Worm (Caenorhabditis elegans) whole organism, young adult: ENCODE results near the gene nphp-4.

Experiments
- B0336.3 ChIP-seq: fragments of 200-800 bp; sonication (Bioruptor generic); IDR thresholded peaks from 2 replicates; pipeline ENCODE4 v1.3.6; 2022; ENCODE audit warnings: missing genetic modification characterization, missing compliant biosample characterization
- C17E4.6 ChIP-seq: fragments of 200-800 bp; sonication (Bioruptor generic); IDR thresholded peaks from 2 replicates; pipeline ENCODE4 v1.3.6; 2022; ENCODE audit warnings: missing genetic modification reagents, missing genetic modification characterization, missing compliant biosample characterization
- F37B4.10 ChIP-seq: fragments of 200-800 bp; sonication (Bioruptor generic); IDR thresholded peaks from 2 replicates; pipeline ENCODE4 v1.3.6; 2022; ENCODE audit warnings: missing genetic modification characterization, missing compliant biosample characterization
- K11D2.4 ChIP-seq: fragments of 200-800 bp; sonication (Bioruptor generic); IDR thresholded peaks from 2 replicates; pipeline ENCODE4 v1.3.6; 2022; ENCODE audit warnings: missing genetic modification reagents, missing genetic modification characterization, missing compliant biosample characterization
- Y56A3A.18 ChIP-seq: fragments of 200-800 bp; sonication (Bioruptor generic); IDR thresholded peaks from 2 replicates; pipeline ENCODE4 v1.3.6; 2022; ENCODE audit warnings: missing genetic modification reagents, missing genetic modification characterization, missing compliant biosample characterization
- Y67H2A.10 ChIP-seq: fragments of 200-800 bp; sonication (Bioruptor generic); conservative IDR thresholded peaks from 2 replicates; pipeline ENCODE4 v1.3.6; 2022; ENCODE audit warnings: missing genetic modification reagents, missing genetic modification characterization, missing compliant biosample characterization
- akir-1 ChIP-seq: fragments of 200-800 bp; sonication (Bioruptor generic); optimal IDR thresholded peaks from 2 replicates; lab custom pipeline; 2018; ENCODE audit warnings: mild to moderate bottlenecking, missing genetic modification characterization, moderate library complexity, missing compliant biosample characterization
- atf-7 ChIP-seq: sonication (generic microtip); optimal IDR thresholded peaks from 2 replicates; lab custom pipeline; 2017; ENCODE audit warnings: mild to moderate bottlenecking, missing genetic modification characterization, missing compliant biosample characterization
- bed-2 ChIP-seq: fragments of 200-800 bp; sonication (Bioruptor generic); IDR thresholded peaks from 2 replicates; pipeline ENCODE4 v1.3.6; 2022; ENCODE audit warnings: missing genetic modification reagents, missing genetic modification characterization, missing compliant biosample characterization
- ceh-40 ChIP-seq: fragments of 200-800 bp; sonication (Bioruptor generic); IDR thresholded peaks from 2 replicates; pipeline ENCODE4 v1.3.6; 2022; ENCODE audit warnings: missing genetic modification characterization, missing compliant biosample characterization
- ceh-58 ChIP-seq: fragments of 200-800 bp; sonication (Bioruptor generic); IDR thresholded peaks from 2 replicates; pipeline ENCODE4 v1.3.6; 2022; ENCODE audit warnings: missing genetic modification characterization, missing compliant biosample characterization
- dpl-1 ChIP-seq: fragments of 150-350 bp; optimal IDR thresholded peaks from 2 replicates; lab custom pipeline; 2014; ENCODE audit warnings: missing biosample characterization, missing genetic modification reagents, missing genetic modification characterization
- egl-18 ChIP-seq: fragments of 200-800 bp; sonication (Bioruptor generic); IDR thresholded peaks from 2 replicates; pipeline ENCODE4 v1.3.6; 2022; ENCODE audit warnings: missing genetic modification reagents, missing genetic modification characterization, missing compliant biosample characterization
- ets-4 ChIP-seq: fragments of 200-800 bp; sonication (Bioruptor generic); optimal IDR thresholded peaks from 2 replicates; lab custom pipeline; 2018; ENCODE audit warnings: mild to moderate bottlenecking, missing genetic modification characterization, missing compliant biosample characterization
- hmg-1.2 ChIP-seq: fragments of 200-800 bp; sonication (Bioruptor generic); IDR thresholded peaks from 2 replicates; pipeline ENCODE4 v1.3.6; 2022; ENCODE audit warnings: missing genetic modification reagents, missing genetic modification characterization, missing compliant biosample characterization
- let-607 ChIP-seq, 2 experiments: fragments of 200-800 bp in 1 of 2; sonication (Bioruptor generic) in 1 of 2; sonication (generic microtip) in 1 of 2; optimal IDR thresholded peaks; 2 replicates each; lab custom pipeline; 2016 to 2018; ENCODE audit warnings: mild to moderate bottlenecking in 2 of 2, missing compliant biosample characterization in 2 of 2, missing genetic modification characterization in 2 of 2, moderate library complexity in 2 of 2, missing genotype in 1 of 2
- lin-40 ChIP-seq: sonication (generic microtip); optimal IDR thresholded peaks from 2 replicates; lab custom pipeline; 2016; ENCODE audit warnings: missing genetic modification characterization, mild to moderate bottlenecking, missing compliant biosample characterization, missing genotype, missing genetic modification reagents
- lir-1 ChIP-seq: fragments of 200-800 bp; sonication (Bioruptor generic); conservative IDR thresholded peaks from 2 replicates; pipeline ENCODE4 v1.3.6; 2022; ENCODE audit warnings: missing genetic modification reagents, missing genetic modification characterization, missing compliant biosample characterization
- lsl-1 ChIP-seq: fragments of 200-800 bp; sonication (Bioruptor generic); optimal IDR thresholded peaks from 2 replicates; lab custom pipeline; 2018; ENCODE audit warnings: mild to moderate bottlenecking, missing genetic modification characterization, moderate library complexity, missing compliant biosample characterization
- lsy-27 ChIP-seq: sonication (generic microtip); optimal IDR thresholded peaks from 2 replicates; lab custom pipeline; 2017; ENCODE audit warnings: missing genetic modification characterization, mild to moderate bottlenecking, missing compliant biosample characterization, antibody characterized with exemption, missing genotype, borderline replicate concordance; ENCODE audit not compliant: insufficient read depth
- madf-6 ChIP-seq: fragments of 200-800 bp; sonication (Bioruptor generic); IDR thresholded peaks from 2 replicates; pipeline ENCODE4 v1.3.6; 2022; ENCODE audit warnings: missing genetic modification reagents, missing genetic modification characterization, missing compliant biosample characterization
- mxl-1 ChIP-seq: sonication (generic microtip); optimal IDR thresholded peaks from 2 replicates; lab custom pipeline; 2016; ENCODE audit warnings: missing genetic modification characterization, missing compliant biosample characterization
- nhr-120 ChIP-seq: fragments of 200-800 bp; sonication (Bioruptor generic); IDR thresholded peaks from 2 replicates; pipeline ENCODE4 v1.3.6; 2022; ENCODE audit warnings: missing genetic modification characterization, missing compliant biosample characterization
- nhr-27 ChIP-seq: fragments of 200-800 bp; sonication (Bioruptor generic); optimal IDR thresholded peaks from 2 replicates; lab custom pipeline; 2018; ENCODE audit warnings: mild to moderate bottlenecking, missing genetic modification characterization, moderate library complexity, missing compliant biosample characterization
- nhr-80 ChIP-seq: sonication (generic microtip); optimal IDR thresholded peaks from 2 replicates; lab custom pipeline; 2016; ENCODE audit warnings: missing genetic modification characterization, missing compliant biosample characterization
- nhr-90 ChIP-seq: sonication (generic microtip); optimal IDR thresholded peaks from 2 replicates; lab custom pipeline; 2016; ENCODE audit warnings: missing genotype, mild to moderate bottlenecking, missing genetic modification characterization, missing compliant biosample characterization
- rec-8 ChIP-seq, 2 experiments: sonication (generic microtip); optimal IDR thresholded peaks; 2 replicates each; lab custom pipeline; 2016; ENCODE audit warnings: mild to moderate bottlenecking in 2 of 2, missing genetic modification characterization in 2 of 2, missing genetic modification reagents in 2 of 2, missing genotype in 2 of 2, missing biosample characterization in 1 of 2, missing compliant biosample characterization in 1 of 2, moderate library complexity in 1 of 2
- repo-1 ChIP-seq: sonication (generic microtip); optimal IDR thresholded peaks from 2 replicates; lab custom pipeline; 2017; ENCODE audit warnings: mild to moderate bottlenecking, missing genetic modification characterization, missing compliant biosample characterization
- somi-1 ChIP-seq: fragments of 200-800 bp; sonication (Bioruptor generic); optimal IDR thresholded peaks from 2 replicates; lab custom pipeline; 2018; ENCODE audit warnings: mild to moderate bottlenecking, missing genetic modification characterization, missing compliant biosample characterization
- tlf-1 ChIP-seq: fragments of 200-800 bp; sonication (Bioruptor generic); optimal IDR thresholded peaks from 2 replicates; lab custom pipeline; 2018; ENCODE audit warnings: mild to moderate bottlenecking, missing genetic modification characterization, missing compliant biosample characterization
- ztf-18 ChIP-seq: sonication (generic microtip); optimal IDR thresholded peaks from 2 replicates; lab custom pipeline; 2016; ENCODE audit warnings: missing genotype, mild to moderate bottlenecking, missing genetic modification characterization, missing compliant biosample characterization
- ztf-3 ChIP-seq: fragments of 200-800 bp; sonication (Bioruptor generic); optimal IDR thresholded peaks from 2 replicates; lab custom pipeline; 2018; ENCODE audit warnings: mild to moderate bottlenecking, missing genetic modification characterization, missing compliant biosample characterization

The nphp-4 gene

ce11 chrV:11859082-11859858 lies 15.7 kb upstream of the nphp-4 start (continued):
- TF ChIP-seq Y67H2A.10 (GFP tag; lab: Robert Waterston, UW) (no peak), nhr-80 (tag; lab: Kevin White, UChicago) (peak; percentile 93), K11D2.4 (GFP tag; lab: Robert Waterston, UW) (peak; percentile 56; the same call in 1 of the 2 replicates)

ce11 chrV:11858299-11858698 lies 14.8 kb upstream of the nphp-4 start:
- TF ChIP-seq bed-2 (GFP tag; lab: Robert Waterston, UW) (no peak), hmg-1.2 (no peak), mxl-1 (no peak), F37B4.10 (GFP tag; lab: Robert Waterston, UW) (no peak), let-607 (tag; optimal IDR thresholded peaks at IDR 0.05; lab: Kevin White, UChicago) (no peak), lsl-1 (GFP tag; lab: Kevin White, UChicago) (no peak), ceh-58 (GFP tag; lab: Robert Waterston, UW) (no peak), madf-6 (GFP tag; lab: Robert Waterston, UW) (no peak), nhr-120 (GFP tag; lab: Robert Waterston, UW) (no peak), repo-1 (tag; lab: Kevin White, UChicago) (no peak), atf-7 (tag; lab: Kevin White, UChicago) (no peak), somi-1 (GFP tag; lab: Kevin White, UChicago) (no peak), B0336.3 (no peak), ets-4 (GFP tag; lab: Kevin White, UChicago) (no peak), nhr-27 (no peak), egl-18 (no peak)

ce11 chrV:11857756-11858155 lies 14.2 kb upstream of the nphp-4 start:
- no peak for TF ChIP-seq nhr-120 (GFP tag; lab: Robert Waterston, UW)
- TF ChIP-seq rec-8 (tag; optimal IDR thresholded peaks at IDR 0.05; lab: Kevin White, UChicago) = no peak
- no peak for TF ChIP-seq K11D2.4 (GFP tag; lab: Robert Waterston, UW)
- TF ChIP-seq lin-40 = peak; percentile 17

ce11 chrV:11856022-11856421 lies 12.5 kb upstream of the nphp-4 start:
- TF ChIP-seq C17E4.6 (GFP tag; lab: Robert Waterston, UW) (no peak), lir-1 (GFP tag; lab: Robert Waterston, UW) (no peak), ceh-40 (GFP tag; lab: Robert Waterston, UW) (no peak), nhr-90 (tag; lab: Kevin White, UChicago) (no peak)

ce11 chrV:11854905-11855304 lies 11.4 kb upstream of the nphp-4 start:
- TF ChIP-seq Y56A3A.18 (no peak), ztf-3 (GFP tag; lab: Kevin White, UChicago) (no peak), akir-1 (no peak), hmg-1.2 (no peak), somi-1 (GFP tag; lab: Kevin White, UChicago) (no peak), dpl-1 (GFP tag; lab: Kevin White, UChicago) (no peak), tlf-1 (no peak), ztf-18 (no peak), lsy-27 (tag; lab: Kevin White, UChicago) (no peak)
